Fruit fly (Drosophila melanogaster): ENCODE results near the gene Ythdc1.
A peak's percentile ranks its signal among the peaks of the same experiment; 100 is the strongest.

Gene Ythdc1

dm6 chr3L:3389666-3390059 lies 15.7 kb upstream of the Ythdc1 start:
- TF ChIP-seq CG12605 (GFP tag; IDR thresholded peaks at IDR 0.05) (no peak), Snoo (tag; optimal IDR thresholded peaks at IDR 0.05) (peak; percentile 55), Pif1A (GFP tag; optimal IDR thresholded peaks at IDR 0.05) (peak; percentile 70), CG13204 (GFP tag; optimal IDR thresholded peaks at IDR 0.05) (no peak), CG14655 (GFP tag; optimal IDR thresholded peaks at IDR 0.05) (peak; percentile 21), CG9948 (tag; optimal IDR thresholded peaks at IDR 0.05) (no peak), Pif1B (GFP tag; optimal IDR thresholded peaks at IDR 0.05) (peak; percentile 71), Ets98B (GFP tag; IDR thresholded peaks at IDR 0.05) (no peak; the same call in 1 of the 2 replicates), gl (tag; optimal IDR thresholded peaks at IDR 0.05) (no peak), CG8301 (tag; optimal IDR thresholded peaks at IDR 0.05) (no peak)

dm6 chr3L:3388708-3389665 lies 15.0 kb upstream of the Ythdc1 start:
- TF ChIP-seq D1 (tag; optimal IDR thresholded peaks at IDR 0.05) (peak; percentile 39), rn (GFP tag; IDR thresholded peaks at IDR 0.05) (peak; percentile 85), CG8301 (tag; optimal IDR thresholded peaks at IDR 0.05) (peak; percentile 74), gl (tag; optimal IDR thresholded peaks at IDR 0.05) (peak; percentile 43), Snoo (tag; optimal IDR thresholded peaks at IDR 0.05) (peak; percentile 53), Pif1A (GFP tag; optimal IDR thresholded peaks at IDR 0.05) (peak; percentile 77), CG14655 (GFP tag; optimal IDR thresholded peaks at IDR 0.05) (peak; percentile 85), CG13204 (GFP tag; optimal IDR thresholded peaks at IDR 0.05) (peak; percentile 91), CG4496 (GFP tag; IDR thresholded peaks at IDR 0.05) (peak; percentile 85), fd96Ca (GFP tag; IDR thresholded peaks at IDR 0.05) (peak; percentile 87), CG10348 (GFP tag; IDR thresholded peaks at IDR 0.05) (peak; percentile 45), CG17806 (tag; optimal IDR thresholded peaks at IDR 0.05) (peak; percentile 76), CG12605 (GFP tag; IDR thresholded peaks at IDR 0.05) (peak; percentile 42), CG8159 (tag; optimal IDR thresholded peaks at IDR 0.05) (peak; percentile 75), CG15710 (tag; optimal IDR thresholded peaks at IDR 0.05) (peak; percentile 72), CG9948 (tag; optimal IDR thresholded peaks at IDR 0.05) (peak; percentile 65), Ets98B (GFP tag; IDR thresholded peaks at IDR 0.05) (peak; percentile 86), CG34367 (tag; optimal IDR thresholded peaks at IDR 0.05) (peak; percentile 47), EcR (GFP tag; optimal IDR thresholded peaks at IDR 0.05) (peak; percentile 22), Pif1B (GFP tag; optimal IDR thresholded peaks at IDR 0.05) (peak; percentile 70), CG32121 (GFP tag; IDR thresholded peaks at IDR 0.05) (peak; percentile 78)

- TF ChIP-seq CG10348 (GFP tag; IDR thresholded peaks at IDR 0.05) (no peak), CG8301 (tag; optimal IDR thresholded peaks at IDR 0.05) (peak; percentile 22), CG32121 (GFP tag; IDR thresholded peaks at IDR 0.05) (no peak)
Measured at dm6 chr3L:3387619-3388018, 13.6 kb upstream of the Ythdc1 start.

- 0 out of 2 replicates have a peak, but pooled peaks have one; percentile 22 for TF ChIP-seq CG32121 (GFP tag; IDR thresholded peaks at IDR 0.05)
- no peak for TF ChIP-seq CG9948 (tag; optimal IDR thresholded peaks at IDR 0.05)
- TF ChIP-seq CG13204 (GFP tag; optimal IDR thresholded peaks at IDR 0.05): no peak
- TF ChIP-seq CG14655 (GFP tag; optimal IDR thresholded peaks at IDR 0.05): peak; percentile 4
- TF ChIP-seq Pif1B (GFP tag; optimal IDR thresholded peaks at IDR 0.05): no peak
- peak; percentile 26; the same call in 1 of the 2 replicates for TF ChIP-seq CG12605 (GFP tag; IDR thresholded peaks at IDR 0.05)
- no peak for TF ChIP-seq CG8301 (tag; optimal IDR thresholded peaks at IDR 0.05)
- TF ChIP-seq fd96Ca (GFP tag; IDR thresholded peaks at IDR 0.05): no peak
- TF ChIP-seq gl (tag; optimal IDR thresholded peaks at IDR 0.05): no peak
- TF ChIP-seq CG10348 (GFP tag; IDR thresholded peaks at IDR 0.05): no peak
- peak; percentile 24; the same call in 1 of the 2 replicates for TF ChIP-seq Ets98B (GFP tag; IDR thresholded peaks at IDR 0.05)
- TF ChIP-seq EcR (GFP tag; optimal IDR thresholded peaks at IDR 0.05): no peak
- no peak for TF ChIP-seq CG15710 (tag; optimal IDR thresholded peaks at IDR 0.05)
Measured at dm6 chr3L:3386730-3387129, 12.8 kb upstream of the Ythdc1 start.

dm6 chr3L:3385437-3385802 lies 11.4 kb upstream of the Ythdc1 start:
- TF ChIP-seq CG15710 (tag; optimal IDR thresholded peaks at IDR 0.05) (no peak), EcR (GFP tag; optimal IDR thresholded peaks at IDR 0.05) (peak; percentile 10)

dm6 chr3L:3384596-3385436 lies 10.8 kb upstream of the Ythdc1 start:
- TF ChIP-seq CG9948 (tag; optimal IDR thresholded peaks at IDR 0.05) (peak; percentile 54), CG32121 (GFP tag; IDR thresholded peaks at IDR 0.05) (no peak), CG8159 (tag; optimal IDR thresholded peaks at IDR 0.05) (peak; percentile 77), D1 (tag; optimal IDR thresholded peaks at IDR 0.05) (no peak), CG4496 (GFP tag; IDR thresholded peaks at IDR 0.05) (peak; percentile 60), Snoo (tag; optimal IDR thresholded peaks at IDR 0.05) (peak; percentile 75), gl (tag; optimal IDR thresholded peaks at IDR 0.05) (no peak), CG17806 (tag; optimal IDR thresholded peaks at IDR 0.05) (peak; percentile 60), rn (GFP tag; IDR thresholded peaks at IDR 0.05) (no peak; the same call in 1 of the 2 replicates), CG10348 (GFP tag; IDR thresholded peaks at IDR 0.05) (no peak), CG8301 (tag; optimal IDR thresholded peaks at IDR 0.05) (peak; percentile 37), CG12605 (GFP tag; IDR thresholded peaks at IDR 0.05) (no peak), fd96Ca (GFP tag; IDR thresholded peaks at IDR 0.05) (0 out of 3 replicates have a peak, but pooled peaks have one; percentile 25), CG14655 (GFP tag; optimal IDR thresholded peaks at IDR 0.05) (peak; percentile 79), CG34367 (tag; optimal IDR thresholded peaks at IDR 0.05) (no peak), Pif1A (GFP tag; optimal IDR thresholded peaks at IDR 0.05) (peak; percentile 49), CG15710 (tag; optimal IDR thresholded peaks at IDR 0.05) (peak; percentile 56), EcR (GFP tag; optimal IDR thresholded peaks at IDR 0.05) (peak; percentile 83), Ets98B (GFP tag; IDR thresholded peaks at IDR 0.05) (peak; percentile 38; the same call in 1 of the 2 replicates), Pif1B (GFP tag; optimal IDR thresholded peaks at IDR 0.05) (peak; percentile 21), CG13204 (GFP tag; optimal IDR thresholded peaks at IDR 0.05) (peak; percentile 10)

Measured in whole organism, pupa.